Worm (Caenorhabditis elegans) whole organism, midembryonic: ENCODE results near the gene Y66D12A.21.

ENCODE experiments used
- cog-1 ChIP-seq: sonication (generic microtip); optimal IDR thresholded peaks from 2 replicates; lab custom pipeline; 2016; ENCODE audit warnings: missing genetic modification characterization, missing compliant biosample characterization
- flt-1 ChIP-seq: fragments of 200-800 bp; sonication (Bioruptor generic); IDR thresholded peaks from 2 replicates; pipeline ENCODE4 v1.3.6; 2022; ENCODE audit warnings: missing genetic modification characterization, missing compliant biosample characterization
- klf-2 ChIP-seq: fragments of 200-800 bp; sonication (Bioruptor generic); conservative IDR thresholded peaks from 2 replicates; pipeline ENCODE4 v1.3.6; 2022; ENCODE audit warnings: missing genetic modification reagents, missing genetic modification characterization, missing compliant biosample characterization
- med-1 ChIP-seq: sonication (generic microtip); optimal IDR thresholded peaks from 2 replicates; lab custom pipeline; 2017; ENCODE audit warnings: missing genetic modification characterization, mild to moderate bottlenecking, missing compliant biosample characterization, antibody characterized with exemption, missing genetic modification reagents; ENCODE audit not compliant: insufficient read depth
- tab-1 ChIP-seq: fragments of 200-800 bp; sonication (Bioruptor generic); IDR thresholded peaks from 2 replicates; pipeline ENCODE4 v1.3.6; 2022; ENCODE audit warnings: missing genetic modification characterization, missing compliant biosample characterization
- ztf-23 ChIP-seq: fragments of 200-800 bp; sonication (Bioruptor generic); IDR thresholded peaks from 2 replicates; pipeline ENCODE4 v1.3.6; 2022; ENCODE audit warnings: missing genetic modification reagents, missing genetic modification characterization, missing compliant biosample characterization
- ztf-29 ChIP-seq: fragments of 200-800 bp; sonication (Bioruptor generic); IDR thresholded peaks from 2 replicates; pipeline ENCODE4 v1.3.6; 2022; ENCODE audit warnings: missing genetic modification reagents, missing genetic modification characterization, missing compliant biosample characterization

ce11 chrIII:11487245-11487644, 17.9 kb downstream of the Y66D12A.21 start, which contains the start of gene popl-5:
- TF ChIP-seq ztf-29 (GFP tag; lab: Robert Waterston, UW) (no peak), klf-2 (GFP tag; lab: Robert Waterston, UW) (no peak), med-1 (no peak), ztf-23 (GFP tag; lab: Robert Waterston, UW) (no peak), flt-1 (GFP tag; lab: Robert Waterston, UW) (no peak), cog-1 (no peak), tab-1 (GFP tag; lab: Robert Waterston, UW) (no peak)
